Fruit fly (Drosophila melanogaster) whole organism, embryonic: Measurements from ENCODE around the gene ham.

Source experiments
- CG10366 ChIP-seq: fragments of 200-800 bp; sonication (Bioruptor generic); IDR thresholded peaks from 2 replicates; pipeline ENCODE4 v1.3.6; 2022; ENCODE audit warnings: missing biosample characterization, missing genetic modification characterization
- CG10959 ChIP-seq: fragments of 200-800 bp; sonication (Bioruptor generic); IDR thresholded peaks from 2 replicates; pipeline ENCODE4 v1.3.6; 2022; ENCODE audit warnings: missing biosample characterization, missing genetic modification characterization
- CG12299 ChIP-seq: fragments of 200-800 bp; sonication (Bioruptor generic); optimal IDR thresholded peaks from 2 replicates; lab custom pipeline; 2018; ENCODE audit warnings: missing biosample characterization, mild to moderate bottlenecking, missing genetic modification characterization
- CG15011 ChIP-seq: fragments of 200-800 bp; sonication (Bioruptor generic); optimal IDR thresholded peaks from 3 replicates; lab custom pipeline; 2018; ENCODE audit warnings: missing biosample characterization, mild to moderate bottlenecking, missing genetic modification characterization
- CG16863 ChIP-seq: fragments of 200-800 bp; sonication (Bioruptor generic); optimal IDR thresholded peaks from 3 replicates; lab custom pipeline; 2016; ENCODE audit warnings: missing biosample characterization, missing genetic modification characterization
- CG18011 ChIP-seq: fragments of 200-800 bp; sonication (Bioruptor generic); optimal IDR thresholded peaks from 2 replicates; lab custom pipeline; 2017; ENCODE audit warnings: missing biosample characterization, missing genetic modification characterization, mild to moderate bottlenecking, moderate library complexity, missing genotype
- CG1832 ChIP-seq: fragments of 200-800 bp; sonication (Bioruptor generic); optimal IDR thresholded peaks from 2 replicates; lab custom pipeline; 2017; ENCODE audit warnings: missing biosample characterization, mild to moderate bottlenecking, missing genetic modification characterization, inconsistent platforms
- CG2129 ChIP-seq: fragments of 200-800 bp; sonication (Bioruptor generic); IDR thresholded peaks from 2 replicates; pipeline ENCODE4 v1.3.6; 2022; ENCODE audit warnings: missing biosample characterization, missing genetic modification characterization; ENCODE audit not compliant: partially characterized antibody
- CG30020 ChIP-seq: fragments of 200-800 bp; optimal IDR thresholded peaks from 2 replicates; lab custom pipeline; 2019; ENCODE audit warnings: missing biosample characterization, mild to moderate bottlenecking, missing genetic modification characterization, moderate library complexity
- CG30403 ChIP-seq: fragments of 200-800 bp; sonication (Bioruptor generic); optimal IDR thresholded peaks from 3 replicates; lab custom pipeline; 2016; ENCODE audit warnings: missing biosample characterization, missing genetic modification characterization
- CG32772 ChIP-seq: fragments of 200-800 bp; sonication (Bioruptor generic); IDR thresholded peaks from 2 replicates; pipeline ENCODE4 v1.3.6; 2022; ENCODE audit warnings: missing biosample characterization, missing genetic modification characterization
- CG42726 ChIP-seq: fragments of 200-800 bp; sonication (Bioruptor generic); IDR thresholded peaks from 2 replicates; pipeline ENCODE4 v1.3.6; 2022; ENCODE audit warnings: missing biosample characterization, missing genetic modification characterization; ENCODE audit not compliant: partially characterized antibody
- CG4282 ChIP-seq: fragments of 200-800 bp; sonication (Bioruptor generic); optimal IDR thresholded peaks from 2 replicates; lab custom pipeline; 2016; ENCODE audit warnings: missing biosample characterization, missing genetic modification characterization
- CG6689 ChIP-seq: fragments of 200-800 bp; sonication (Bioruptor generic); IDR thresholded peaks from 2 replicates; pipeline ENCODE4 v1.3.6; 2022; ENCODE audit warnings: missing biosample characterization, missing genetic modification characterization
- CG7839 ChIP-seq: fragments of 200-800 bp; sonication (Bioruptor generic); optimal IDR thresholded peaks from 3 replicates; lab custom pipeline; 2018; ENCODE audit warnings: missing biosample characterization, mild to moderate bottlenecking, missing genetic modification characterization, moderate library complexity
- CG8089 ChIP-seq: fragments of 200-800 bp; sonication (Bioruptor generic); optimal IDR thresholded peaks from 3 replicates; lab custom pipeline; 2016; ENCODE audit warnings: missing biosample characterization, missing genetic modification characterization
- CG9727 ChIP-seq: fragments of 200-800 bp; sonication (Bioruptor generic); optimal IDR thresholded peaks from 3 replicates; lab custom pipeline; 2017; ENCODE audit warnings: missing biosample characterization, mild to moderate bottlenecking, missing genetic modification characterization
- CG9932 ChIP-seq: fragments of 200-800 bp; sonication (Bioruptor generic); IDR thresholded peaks from 2 replicates; pipeline ENCODE4 v1.3.6; 2022; ENCODE audit warnings: missing biosample characterization, missing genetic modification characterization
- Camta ChIP-seq: fragments of 200-800 bp; sonication (Bioruptor generic); optimal IDR thresholded peaks from 2 replicates; lab custom pipeline; 2016; ENCODE audit warnings: missing biosample characterization, missing genetic modification characterization
- CoRest ChIP-seq: fragments of 200-800 bp; sonication (Bioruptor generic); optimal IDR thresholded peaks from 3 replicates; lab custom pipeline; 2018; ENCODE audit warnings: missing biosample characterization, mild to moderate bottlenecking, missing genetic modification characterization, moderate library complexity
- Doc3 ChIP-seq: fragments of 200-800 bp; sonication (Bioruptor generic); IDR thresholded peaks from 3 replicates; pipeline ENCODE4 v1.3.6; 2022; ENCODE audit warnings: missing biosample characterization, missing genetic modification characterization; ENCODE audit not compliant: partially characterized antibody
- E2f2 ChIP-seq: fragments of 200-800 bp; sonication (Bioruptor generic); IDR thresholded peaks from 2 replicates; pipeline ENCODE4 v1.3.6; 2022; ENCODE audit warnings: missing biosample characterization, missing genetic modification characterization
- ERR ChIP-seq: fragments of 200-800 bp; sonication (Bioruptor generic); optimal IDR thresholded peaks from 2 replicates; lab custom pipeline; 2016; ENCODE audit warnings: missing biosample characterization, missing genetic modification characterization
- Fer1 ChIP-seq: fragments of 200-800 bp; sonication (Bioruptor generic); optimal IDR thresholded peaks from 2 replicates; lab custom pipeline; 2017; ENCODE audit warnings: missing biosample characterization, mild to moderate bottlenecking, missing genetic modification characterization
- Fer2 ChIP-seq: fragments of 200-800 bp; sonication (Bioruptor generic); optimal IDR thresholded peaks from 2 replicates; lab custom pipeline; 2018; ENCODE audit warnings: missing biosample characterization, mild to moderate bottlenecking, missing genetic modification characterization, moderate library complexity
- H2.0 ChIP-seq: fragments of 200-800 bp; sonication (Bioruptor generic); IDR thresholded peaks from 2 replicates; pipeline ENCODE4 v1.3.6; 2022; ENCODE audit warnings: missing biosample characterization, missing genetic modification characterization
- HmgD ChIP-seq: fragments of 200-800 bp; sonication (Bioruptor generic); optimal IDR thresholded peaks from 3 replicates; lab custom pipeline; 2016; ENCODE audit warnings: missing biosample characterization, missing genetic modification characterization
- HmgZ ChIP-seq: fragments of 200-800 bp; sonication (Bioruptor generic); optimal IDR thresholded peaks from 2 replicates; lab custom pipeline; 2018; ENCODE audit warnings: missing biosample characterization, mild to moderate bottlenecking, missing genetic modification characterization
- Lhr ChIP-seq: fragments of 200-800 bp; sonication (Bioruptor generic); optimal IDR thresholded peaks from 3 replicates; lab custom pipeline; 2017; ENCODE audit warnings: mild to moderate bottlenecking, missing biosample characterization, missing genetic modification reagents, missing genetic modification characterization
- Meics ChIP-seq: fragments of 200-800 bp; sonication (Bioruptor generic); optimal IDR thresholded peaks from 2 replicates; lab custom pipeline; 2017; ENCODE audit warnings: missing biosample characterization, mild to moderate bottlenecking, missing genetic modification characterization
- Neu2 ChIP-seq: fragments of 200-800 bp; sonication (Bioruptor generic); optimal IDR thresholded peaks from 3 replicates; lab custom pipeline; 2016; ENCODE audit warnings: missing biosample characterization, missing genetic modification characterization, borderline replicate concordance
- Nf-YA ChIP-seq: fragments of 200-800 bp; sonication (Bioruptor generic); IDR thresholded peaks from 2 replicates; pipeline ENCODE4 v1.3.6; 2022; ENCODE audit warnings: missing biosample characterization, missing genetic modification characterization
- Oaz ChIP-seq: fragments of 200-800 bp; sonication (Bioruptor generic); IDR thresholded peaks from 2 replicates; pipeline ENCODE4 v1.3.6; 2022; ENCODE audit warnings: missing biosample characterization, missing genetic modification characterization
- Opbp ChIP-seq: fragments of 200-800 bp; sonication (Bioruptor generic); IDR thresholded peaks from 3 replicates; pipeline ENCODE4 v1.3.6; 2022; ENCODE audit warnings: missing biosample characterization, missing genetic modification characterization; ENCODE audit not compliant: partially characterized antibody
- Rfx ChIP-seq: fragments of 200-800 bp; sonication (Bioruptor generic); IDR thresholded peaks from 2 replicates; pipeline ENCODE4 v1.3.6; 2022; ENCODE audit warnings: missing biosample characterization, missing genetic modification characterization
- Scr ChIP-seq: fragments of 200-800 bp; sonication (Bioruptor generic); IDR thresholded peaks from 2 replicates; pipeline ENCODE4 v1.3.6; 2022; ENCODE audit warnings: missing biosample characterization, missing genetic modification characterization; ENCODE audit not compliant: partially characterized antibody
- Six4 ChIP-seq: fragments of 200-800 bp; sonication (Bioruptor generic); optimal IDR thresholded peaks from 2 replicates; lab custom pipeline; 2016; ENCODE audit warnings: missing biosample characterization, missing genetic modification characterization
- Stat92E ChIP-seq, 3 experiments: fragments of >200 bp in 2 of 3; fragments of 200-800 bp in 1 of 3; sonication (Bioruptor generic) in 1 of 3; optimal IDR thresholded peaks; 2 replicates each; lab custom pipeline; 2017 to 2019; ENCODE audit warnings: missing biosample characterization in 3 of 3, missing genetic modification characterization in 3 of 3, mild to moderate bottlenecking in 1 of 3, moderate library complexity in 1 of 3
- bab2 ChIP-seq: fragments of 200-800 bp; sonication (Bioruptor generic); optimal IDR thresholded peaks from 2 replicates; lab custom pipeline; 2016; ENCODE audit warnings: missing biosample characterization, missing genetic modification characterization
- br ChIP-seq: fragments of >200 bp; optimal IDR thresholded peaks from 2 replicates; lab custom pipeline; 2017
- cg ChIP-seq: fragments of 200-800 bp; sonication (Bioruptor generic); optimal IDR thresholded peaks from 3 replicates; lab custom pipeline; 2019; ENCODE audit warnings: missing biosample characterization, mild to moderate bottlenecking, missing genetic modification characterization, moderate library complexity
- dan ChIP-seq: fragments of 200-800 bp; sonication (Bioruptor generic); IDR thresholded peaks from 2 replicates; pipeline ENCODE4 v1.3.6; 2022; ENCODE audit warnings: missing biosample characterization, missing genetic modification characterization
- hth ChIP-seq: fragments of >200 bp; optimal IDR thresholded peaks from 2 replicates; lab custom pipeline; 2017; ENCODE audit warnings: inconsistent platforms
- kah ChIP-seq: fragments of 200-800 bp; sonication (Bioruptor generic); optimal IDR thresholded peaks from 2 replicates; lab custom pipeline; 2018; ENCODE audit warnings: missing biosample characterization, mild to moderate bottlenecking, missing genetic modification characterization
- lbe ChIP-seq: fragments of 200-800 bp; sonication (Bioruptor generic); optimal IDR thresholded peaks from 2 replicates; lab custom pipeline; 2016; ENCODE audit warnings: missing biosample characterization, mild to moderate bottlenecking, missing genetic modification characterization
- nmo ChIP-seq: fragments of 200-800 bp; sonication (Bioruptor generic); optimal IDR thresholded peaks from 2 replicates; lab custom pipeline; 2018; ENCODE audit warnings: missing biosample characterization, mild to moderate bottlenecking, missing genetic modification characterization, moderate library complexity
- trh ChIP-seq: fragments of 200-800 bp; sonication (Bioruptor generic); optimal IDR thresholded peaks from 2 replicates; lab custom pipeline; 2016; ENCODE audit warnings: missing biosample characterization, missing genetic modification characterization
- vvl ChIP-seq: fragments of 200-800 bp; sonication (Bioruptor generic); IDR thresholded peaks from 2 replicates; pipeline ENCODE4 v1.3.6; 2022; ENCODE audit warnings: missing biosample characterization, missing genetic modification characterization
- zfh1 ChIP-seq: fragments of 200-800 bp; sonication (Bioruptor generic); IDR thresholded peaks from 3 replicates; pipeline ENCODE4 v1.3.6; 2022; ENCODE audit warnings: missing biosample characterization, missing genetic modification characterization

The ham gene

dm6 chr2L:18830587-18831528 lies 38.2 kb upstream of the ham start, which contains the start of the genes CG17597 and ScpX (continued):
- TF ChIP-seq CG15011 (GFP tag; lab: Kevin White, UChicago) (peak; percentile 39), CG16863 (peak; percentile 31), Oaz (GFP tag; lab: Robert Waterston, UW) (no peak), Scr (GFP tag; lab: Robert Waterston, UW) (peak; percentile 76), dan (no peak), CG30020 (tag; lab: Kevin White, UChicago) (peak; percentile 75), CG6689 (GFP tag; lab: Robert Waterston, UW) (peak; percentile 62), CG12299 (peak; percentile 16), CG1832 (GFP tag; lab: Kevin White, UChicago) (no peak), E2f2 (GFP tag; lab: Robert Waterston, UW) (peak; percentile 92), CG30403 (GFP tag; lab: Kevin White, UChicago) (peak; percentile 77), lbe (GFP tag; lab: Kevin White, UChicago) (no peak), vvl (peak; percentile 32; the same call in 1 of the 2 replicates), Camta (peak; percentile 57), trh (GFP tag; lab: Kevin White, UChicago) (no peak), CG42726 (GFP tag; lab: Robert Waterston, UW) (peak; percentile 73), Fer2 (tag; lab: Kevin White, UChicago) (peak; percentile 26), hth (no peak), CG2129 (peak; percentile 52), H2.0 (GFP tag; lab: Robert Waterston, UW) (peak; percentile 57), Fer1 (peak; percentile 49), ERR (no peak), Doc3 (GFP tag; lab: Robert Waterston, UW) (peak; percentile 78), Neu2 (GFP tag; lab: Kevin White, UChicago) (peak; percentile 49), Rfx (peak; percentile 57), CG8089 (GFP tag; lab: Kevin White, UChicago) (no peak), HmgZ (peak; percentile 61), Meics (GFP tag; lab: Kevin White, UChicago) (peak; percentile 24), Lhr (GFP tag; lab: Kevin White, UChicago) (peak; percentile 69), Nf-YA (GFP tag; lab: Robert Waterston, UW) (no peak), HmgD (GFP tag; lab: Kevin White, UChicago) (peak; percentile 21), CG4282 (GFP tag; lab: Kevin White, UChicago) (no peak), CG10959 (GFP tag; lab: Robert Waterston, UW) (no peak; the same call in 1 of the 2 replicates), nmo (GFP tag; lab: Kevin White, UChicago) (peak; percentile 81), cg (GFP tag; lab: Kevin White, UChicago) (no peak), br (no peak), CG9932 (GFP tag; lab: Robert Waterston, UW) (peak; percentile 61), CoRest (tag; lab: Kevin White, UChicago) (peak; percentile 77), Opbp (GFP tag; lab: Robert Waterston, UW) (peak; percentile 91), Stat92E (GFP tag; optimal IDR thresholded peaks at IDR 0.05; lab: Kevin White, UChicago) (no peak), kah (GFP tag; lab: Kevin White, UChicago) (peak; percentile 99), Six4 (peak; percentile 43), CG18011 (peak; percentile 36), CG9727 (GFP tag; lab: Kevin White, UChicago) (peak; percentile 69), bab2 (GFP tag; lab: Kevin White, UChicago) (peak; percentile 59), CG7839 (tag; lab: Kevin White, UChicago) (peak; percentile 71), zfh1 (GFP tag; lab: Robert Waterston, UW) (peak; percentile 55; the same call in 2 of the 3 replicates), CG10366 (peak; percentile 29), CG32772 (GFP tag; lab: Robert Waterston, UW) (peak; percentile 39; the same call in 1 of the 2 replicates)
